Fruit fly (Drosophila melanogaster) S2 (cell line): ENCODE results near the gene kraken.

ENCODE experiments used
- CG8478 ChIP-seq: fragments of >200 bp; optimal IDR thresholded peaks from 2 replicates; lab custom pipeline; 2018
- CTCF ChIP-seq, 2 experiments: fragments of >200 bp; optimal IDR thresholded peaks; 2 replicates each; lab custom pipeline; 2018

The kraken gene

dm6 chr2L:837989-838388 is 14.6 kb upstream of the kraken start:
- no peak for TF ChIP-seq CTCF (optimal IDR thresholded peaks at IDR 0.05; lab: Kevin White, UChicago)
- TF ChIP-seq CG8478 (lab: Kevin White, UChicago), result no peak

dm6 chr2L:838786-839185 is 13.8 kb upstream of the kraken start:
- no peak for TF ChIP-seq CG8478 (lab: Kevin White, UChicago)
- TF ChIP-seq CTCF (optimal IDR thresholded peaks at IDR 0.05; lab: Kevin White, UChicago), result no peak

dm6 chr2L:840022-840421 is 12.5 kb upstream of the kraken start:
- no peak for TF ChIP-seq CTCF (optimal IDR thresholded peaks at IDR 0.05; lab: Kevin White, UChicago)
- TF ChIP-seq CG8478 (lab: Kevin White, UChicago), result no peak

DNA sequence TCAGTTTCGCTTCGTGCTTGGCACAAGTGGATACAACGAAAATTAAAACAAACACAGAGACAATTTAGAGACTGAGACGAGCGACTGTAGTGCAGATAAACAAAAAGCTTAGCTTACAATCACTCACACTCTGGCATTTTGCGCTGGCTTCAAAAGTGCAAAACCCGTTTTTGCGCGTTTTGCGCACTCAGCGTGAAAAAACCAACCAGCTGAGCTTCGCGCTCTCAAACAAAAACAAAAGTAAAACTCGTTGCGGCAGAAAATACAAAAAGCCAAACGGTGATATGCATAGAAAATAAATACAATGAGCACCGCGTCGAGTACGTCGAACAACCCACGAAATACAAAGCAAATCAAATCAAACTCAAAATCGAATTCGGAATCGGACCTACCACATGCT is 11.9 kb upstream of the kraken start:
- no peak for TF ChIP-seq CG8478 (lab: Kevin White, UChicago)
- no peak for TF ChIP-seq CTCF (optimal IDR thresholded peaks at IDR 0.05; lab: Kevin White, UChicago)

dm6 chr2L:841708-842107 is 10.9 kb upstream of the kraken start:
- TF ChIP-seq CG8478 (lab: Kevin White, UChicago) (no peak), CTCF (optimal IDR thresholded peaks at IDR 0.05; lab: Kevin White, UChicago) (no peak)

dm6 chr2L:842873-843272 is 9.7 kb upstream of the kraken start:
- TF ChIP-seq CTCF (optimal IDR thresholded peaks at IDR 0.05; lab: Kevin White, UChicago), result no peak

DNA sequence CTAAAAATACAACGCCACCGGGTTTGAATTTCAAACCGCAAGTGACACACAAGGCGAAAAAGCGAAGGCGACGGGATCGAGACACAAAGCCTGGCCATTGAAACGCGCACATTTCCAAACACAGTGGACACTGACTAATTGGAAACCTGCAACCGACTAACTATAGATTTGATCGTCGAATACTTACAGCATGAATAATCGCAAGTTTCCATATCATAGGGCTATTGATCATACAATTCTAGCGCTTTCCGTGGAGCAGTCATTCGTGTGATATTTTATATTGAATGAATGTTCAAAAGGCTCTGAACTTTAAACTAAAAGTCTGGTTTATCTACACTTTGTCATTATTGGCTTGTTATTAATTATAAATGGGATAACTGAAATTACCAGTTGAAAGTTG is 9.3 kb upstream of the kraken start:
- TF ChIP-seq CG8478 (lab: Kevin White, UChicago), result no peak
- TF ChIP-seq CTCF (optimal IDR thresholded peaks at IDR 0.05; lab: Kevin White, UChicago), result no peak

DNA sequence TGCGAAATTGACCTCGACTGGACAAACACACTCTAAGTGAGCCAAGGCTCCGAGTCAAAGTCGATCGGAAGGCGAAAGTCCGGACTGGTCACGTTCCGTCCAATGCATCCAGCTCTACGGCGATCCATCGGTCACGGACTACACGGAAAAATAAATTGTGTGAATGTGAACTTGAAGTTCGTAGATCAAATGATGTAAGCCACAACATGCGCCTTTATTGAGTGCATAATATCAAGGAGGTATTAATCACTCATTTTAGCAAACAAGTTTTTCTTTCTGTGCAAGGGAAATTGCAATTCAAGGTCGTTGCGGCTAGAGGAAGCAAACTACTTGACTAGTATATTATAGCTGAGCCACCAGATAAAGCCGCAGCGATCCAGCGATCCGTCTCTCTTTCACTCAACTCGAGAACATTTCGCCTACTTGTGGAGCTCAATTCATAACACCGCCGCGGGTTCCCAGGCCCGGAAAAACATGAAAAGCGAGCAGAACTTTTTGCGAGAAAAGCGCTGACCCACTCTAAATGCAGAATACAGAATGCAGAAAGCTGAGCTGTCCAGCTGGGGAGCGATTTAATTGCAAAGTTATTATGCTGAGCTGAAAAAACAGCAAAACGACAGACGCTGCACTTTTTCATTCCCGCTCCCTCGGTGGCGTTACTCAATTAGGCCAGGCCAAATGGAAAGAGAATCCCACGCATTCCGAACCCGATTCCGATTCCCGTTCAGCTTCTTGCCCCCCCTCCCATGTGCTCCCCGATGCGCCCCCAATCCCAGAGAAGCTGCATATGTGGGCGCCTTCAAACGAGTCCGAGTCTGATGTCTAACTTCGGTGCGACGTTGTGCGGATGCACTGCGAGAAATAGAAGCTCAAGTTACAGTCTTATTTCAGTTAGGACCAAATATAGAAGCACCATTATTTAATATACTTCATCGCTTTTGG is 8.4 kb upstream of the kraken start:
- TF ChIP-seq CTCF (optimal IDR thresholded peaks at IDR 0.05; lab: Kevin White, UChicago) (no peak), CG8478 (lab: Kevin White, UChicago) (no peak)

- TF ChIP-seq CTCF (optimal IDR thresholded peaks at IDR 0.05; lab: Kevin White, UChicago) (no peak), CG8478 (lab: Kevin White, UChicago) (no peak)
Measured at dm6 chr2L:845341-846004, 7.1 kb upstream of the kraken start.

- no peak for TF ChIP-seq CTCF (optimal IDR thresholded peaks at IDR 0.05; lab: Kevin White, UChicago)
- TF ChIP-seq CG8478 (lab: Kevin White, UChicago), result no peak
Measured at dm6 chr2L:846167-846868, 6.2 kb upstream of the kraken start.

dm6 chr2L:847189-847987 is 5.2 kb upstream of the kraken start:
- TF ChIP-seq CTCF (optimal IDR thresholded peaks at IDR 0.05; lab: Kevin White, UChicago) (no peak), CG8478 (lab: Kevin White, UChicago) (no peak)

DNA sequence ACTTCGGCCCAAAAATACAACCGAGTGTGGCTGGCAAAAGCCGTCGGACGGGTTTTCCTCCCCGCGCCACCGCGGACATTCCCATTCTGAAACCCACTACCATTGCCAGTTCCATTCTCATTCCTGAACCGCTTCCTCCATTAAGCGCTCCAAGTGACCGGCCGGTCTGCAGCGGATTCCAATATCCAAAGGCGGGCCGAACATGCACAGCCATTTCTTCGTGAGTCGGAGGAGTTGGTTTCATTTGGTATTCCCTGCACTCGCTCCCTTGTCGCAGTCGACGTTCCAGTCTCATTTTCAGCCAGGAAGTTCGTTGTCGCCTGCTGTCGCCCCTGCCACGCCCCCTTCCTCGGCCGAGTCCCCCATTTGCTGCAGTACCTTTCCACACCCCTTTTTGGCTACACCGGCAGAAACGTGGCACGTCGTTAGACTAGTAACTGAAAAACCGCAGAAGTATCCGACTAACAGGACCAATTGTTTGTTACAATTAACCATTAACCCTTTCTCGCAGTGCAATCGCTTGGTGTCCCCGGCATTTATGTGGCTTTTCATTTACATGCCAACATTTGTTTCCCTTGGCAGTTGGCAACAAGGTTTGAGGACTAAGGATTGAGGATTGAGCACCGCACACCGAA is 4.5 kb upstream of the kraken start:
- TF ChIP-seq CTCF (optimal IDR thresholded peaks at IDR 0.05; lab: Kevin White, UChicago) (no peak), CG8478 (lab: Kevin White, UChicago) (no peak)

DNA sequence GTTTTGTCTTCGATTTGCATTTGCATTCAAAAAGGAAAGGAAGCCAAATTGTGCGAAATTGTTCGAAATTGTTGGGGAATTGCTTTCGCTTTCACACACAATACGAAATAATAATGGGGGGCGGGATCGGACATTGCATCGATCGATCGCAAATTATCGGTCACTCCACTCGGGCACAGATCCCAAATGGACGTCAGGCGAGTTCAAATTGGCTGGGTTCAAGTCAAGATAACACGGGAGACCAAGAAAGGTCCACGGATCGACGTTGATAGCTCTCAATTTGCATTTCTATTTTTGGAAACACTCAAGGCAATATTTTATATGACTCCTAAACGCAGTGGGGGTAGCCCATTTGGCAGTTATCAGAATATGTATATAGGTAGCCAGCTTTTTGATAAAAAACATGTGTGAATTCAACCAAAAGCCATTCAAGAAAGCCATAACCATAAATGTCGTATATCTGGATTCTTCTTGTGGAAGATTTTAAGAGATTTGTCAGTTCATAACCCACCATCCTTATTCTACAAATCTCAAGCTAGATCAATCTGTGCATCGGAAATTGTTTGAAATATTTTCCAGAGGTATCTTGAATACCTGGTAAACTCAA is 3.3 kb upstream of the kraken start:
- TF ChIP-seq CG8478 (lab: Kevin White, UChicago), result no peak
- TF ChIP-seq CTCF (optimal IDR thresholded peaks at IDR 0.05; lab: Kevin White, UChicago), result no peak
